Fruit fly (Drosophila melanogaster) whole organism, embryonic: Measurements from ENCODE around the gene CG3277.
A peak's percentile ranks its signal among the peaks of the same experiment; 100 is the strongest.

Experiments used
- Antp ChIP-seq: fragments of 200-800 bp; sonication (Bioruptor generic); optimal IDR thresholded peaks from 3 replicates; lab custom pipeline; 2016; ENCODE audit warnings: missing biosample characterization, missing genetic modification characterization
- Asciz ChIP-seq: fragments of 200-800 bp; sonication (Bioruptor generic); optimal IDR thresholded peaks from 2 replicates; lab custom pipeline; 2017; ENCODE audit warnings: missing biosample characterization, mild to moderate bottlenecking, missing genetic modification characterization, missing genetic modification reagents
- Bgb ChIP-seq: fragments of 200-800 bp; sonication (Bioruptor generic); IDR thresholded peaks from 2 replicates; pipeline ENCODE4 v1.3.6; 2022; ENCODE audit warnings: missing biosample characterization, missing genetic modification characterization; ENCODE audit not compliant: partially characterized antibody
- CG10321 ChIP-seq: fragments of 200-800 bp; sonication (Bioruptor generic); IDR thresholded peaks from 2 replicates; pipeline ENCODE4 v1.3.6; 2022; ENCODE audit warnings: missing biosample characterization, missing genetic modification characterization
- CG10431 ChIP-seq: fragments of 200-800 bp; sonication (Bioruptor generic); optimal IDR thresholded peaks from 3 replicates; lab custom pipeline; 2018; ENCODE audit warnings: missing biosample characterization, mild to moderate bottlenecking, missing genetic modification characterization
- CG12299 ChIP-seq: fragments of 200-800 bp; sonication (Bioruptor generic); optimal IDR thresholded peaks from 2 replicates; lab custom pipeline; 2018; ENCODE audit warnings: missing biosample characterization, mild to moderate bottlenecking, missing genetic modification characterization
- CG13624 ChIP-seq: fragments of 200-800 bp; sonication (Bioruptor generic); optimal IDR thresholded peaks from 2 replicates; lab custom pipeline; 2016; ENCODE audit warnings: missing biosample characterization, missing genetic modification characterization
- CG14965 ChIP-seq: fragments of 200-800 bp; sonication (Bioruptor generic); optimal IDR thresholded peaks from 2 replicates; lab custom pipeline; 2016; ENCODE audit warnings: missing biosample characterization, missing genetic modification characterization, borderline replicate concordance
- CG16863 ChIP-seq: fragments of 200-800 bp; sonication (Bioruptor generic); optimal IDR thresholded peaks from 3 replicates; lab custom pipeline; 2016; ENCODE audit warnings: missing biosample characterization, missing genetic modification characterization
- CG17612 ChIP-seq: fragments of 200-800 bp; sonication (Bioruptor generic); IDR thresholded peaks from 2 replicates; pipeline ENCODE4 v1.3.6; 2022; ENCODE audit warnings: missing biosample characterization, missing genetic modification characterization
- CG1792 ChIP-seq: fragments of 200-800 bp; sonication (Bioruptor generic); optimal IDR thresholded peaks from 2 replicates; lab custom pipeline; 2016; ENCODE audit warnings: missing biosample characterization, missing genetic modification characterization
- CG2712 ChIP-seq: fragments of 200-800 bp; optimal IDR thresholded peaks from 3 replicates; lab custom pipeline; 2019; ENCODE audit warnings: missing biosample characterization, mild to moderate bottlenecking, missing genetic modification characterization, moderate library complexity
- CG32767 ChIP-seq: fragments of 200-800 bp; sonication (Bioruptor generic); IDR thresholded peaks from 2 replicates; pipeline ENCODE4 v1.3.6; 2022; ENCODE audit warnings: missing biosample characterization, missing genetic modification characterization
- CG34224 ChIP-seq: fragments of 200-800 bp; sonication (Bioruptor generic); IDR thresholded peaks from 3 replicates; pipeline ENCODE4 v1.3.6; 2022; ENCODE audit warnings: missing biosample characterization, missing genetic modification characterization; ENCODE audit not compliant: partially characterized antibody
- CG3726 ChIP-seq: fragments of 200-800 bp; sonication (Bioruptor generic); IDR thresholded peaks from 3 replicates; pipeline ENCODE4, ENCODE4 v1.3.6; 2022; ENCODE audit warnings: missing biosample characterization, missing genetic modification characterization
- CG4360 ChIP-seq: fragments of 200-800 bp; sonication (Bioruptor generic); IDR thresholded peaks from 2 replicates; pipeline ENCODE4 v1.3.6; 2022; ENCODE audit warnings: missing biosample characterization, missing genetic modification characterization
- CG4820 ChIP-seq: fragments of 200-800 bp; sonication (Bioruptor generic); optimal IDR thresholded peaks from 3 replicates; lab custom pipeline; 2016; ENCODE audit warnings: missing biosample characterization, missing genetic modification characterization
- CG5245 ChIP-seq: fragments of 200-800 bp; sonication (Bioruptor generic); optimal IDR thresholded peaks from 3 replicates; lab custom pipeline; 2016; ENCODE audit warnings: missing biosample characterization, missing genetic modification characterization
- CG8281 ChIP-seq: fragments of 200-800 bp; sonication (Bioruptor generic); optimal IDR thresholded peaks from 2 replicates; lab custom pipeline; 2018; ENCODE audit warnings: missing biosample characterization, mild to moderate bottlenecking, missing genetic modification characterization, moderate library complexity
- Dip2 ChIP-seq: fragments of 200-800 bp; sonication (Bioruptor generic); IDR thresholded peaks from 2 replicates; pipeline ENCODE4 v1.3.6; 2022; ENCODE audit warnings: missing biosample characterization, missing genetic modification characterization
- Nf-YA ChIP-seq: fragments of 200-800 bp; sonication (Bioruptor generic); IDR thresholded peaks from 2 replicates; pipeline ENCODE4 v1.3.6; 2022; ENCODE audit warnings: missing biosample characterization, missing genetic modification characterization
- Ssrp ChIP-seq: fragments of 200-800 bp; sonication (Bioruptor generic); optimal IDR thresholded peaks from 2 replicates; lab custom pipeline; 2018; ENCODE audit warnings: missing biosample characterization, mild to moderate bottlenecking, missing genetic modification characterization, moderate library complexity
- Usf ChIP-seq: fragments of 200-800 bp; sonication (Bioruptor generic); optimal IDR thresholded peaks from 2 replicates; lab custom pipeline; 2017; ENCODE audit warnings: missing genotype, missing biosample characterization, missing genetic modification characterization
- Xrp1 ChIP-seq: fragments of 200-800 bp; sonication (Bioruptor generic); IDR thresholded peaks from 2 replicates; pipeline ENCODE4 v1.3.6; 2022; ENCODE audit warnings: missing biosample characterization, missing genetic modification characterization
- YL-1 ChIP-seq: fragments of 200-800 bp; sonication (Bioruptor generic); optimal IDR thresholded peaks from 3 replicates; lab custom pipeline; 2017; ENCODE audit warnings: missing biosample characterization, mild to moderate bottlenecking, missing genetic modification characterization
- ac ChIP-seq: fragments of 200-800 bp; sonication (Bioruptor generic); optimal IDR thresholded peaks from 3 replicates; lab custom pipeline; 2017; ENCODE audit warnings: missing biosample characterization, mild to moderate bottlenecking, missing genetic modification characterization
- ato ChIP-seq: fragments of 200-800 bp; sonication (Bioruptor generic); IDR thresholded peaks from 2 replicates; pipeline ENCODE4 v1.3.6; 2022; ENCODE audit warnings: missing biosample characterization, missing genetic modification characterization; ENCODE audit not compliant: partially characterized antibody
- chm ChIP-seq: fragments of 200-800 bp; sonication (Bioruptor generic); IDR thresholded peaks from 2 replicates; pipeline ENCODE4 v1.3.6; 2022; ENCODE audit warnings: missing biosample characterization, missing genetic modification characterization
- chn ChIP-seq: fragments of 200-800 bp; sonication (Bioruptor generic); optimal IDR thresholded peaks from 2 replicates; lab custom pipeline; 2016; ENCODE audit warnings: missing biosample characterization, missing genetic modification characterization
- eve ChIP-seq, 2 experiments: fragments of >200 bp; optimal IDR thresholded peaks; 2 replicates each; lab custom pipeline; 2017; ENCODE audit warnings: missing biosample characterization in 2 of 2, missing genetic modification characterization in 2 of 2
- fu2 ChIP-seq: fragments of 200-800 bp; sonication (Bioruptor generic); optimal IDR thresholded peaks from 2 replicates; lab custom pipeline; 2016; ENCODE audit warnings: missing biosample characterization, missing genetic modification characterization
- gcm2 ChIP-seq: fragments of 200-800 bp; sonication (Bioruptor generic); optimal IDR thresholded peaks from 2 replicates; lab custom pipeline; 2016; ENCODE audit warnings: missing biosample characterization, missing genetic modification characterization
- ham ChIP-seq: fragments of 200-800 bp; sonication (Bioruptor generic); IDR thresholded peaks from 2 replicates; pipeline ENCODE4 v1.3.6; 2022; ENCODE audit warnings: missing biosample characterization, missing genetic modification characterization
- hkb ChIP-seq, 2 experiments: fragments of 200-800 bp in 1 of 2; fragments of >200 bp in 1 of 2; sonication (Bioruptor generic) in 1 of 2; IDR thresholded peaks in 1 of 2; optimal IDR thresholded peaks in 1 of 2; 2 replicates each; pipeline versions ENCODE4 v1.3.6 to Lab custom; 2017 to 2022; ENCODE audit warnings: missing biosample characterization in 1 of 2, missing genetic modification characterization in 1 of 2
- kay ChIP-seq: fragments of 200-800 bp; sonication (Bioruptor generic); optimal IDR thresholded peaks from 2 replicates; lab custom pipeline; 2016; ENCODE audit warnings: missing biosample characterization, missing genetic modification characterization
- nom ChIP-seq: fragments of 200-800 bp; sonication (Bioruptor generic); optimal IDR thresholded peaks from 2 replicates; lab custom pipeline; 2017; ENCODE audit warnings: missing biosample characterization, missing genetic modification characterization, mild to moderate bottlenecking, moderate library complexity, missing genetic modification reagents
- p53 ChIP-seq: fragments of 200-800 bp; sonication (Bioruptor generic); optimal IDR thresholded peaks from 2 replicates; lab custom pipeline; 2016; ENCODE audit warnings: missing biosample characterization, missing genetic modification characterization
- peb ChIP-seq: fragments of 200-800 bp; sonication (Bioruptor generic); IDR thresholded peaks from 2 replicates; pipeline ENCODE4 v1.3.6; 2022; ENCODE audit warnings: missing biosample characterization, missing genetic modification characterization
- pfk ChIP-seq: fragments of 200-800 bp; sonication (Bioruptor generic); optimal IDR thresholded peaks from 2 replicates; lab custom pipeline; 2018; ENCODE audit warnings: missing biosample characterization, mild to moderate bottlenecking, missing genetic modification characterization, moderate library complexity
- phol ChIP-seq: fragments of 200-800 bp; sonication (Bioruptor generic); optimal IDR thresholded peaks from 3 replicates; lab custom pipeline; 2018; ENCODE audit warnings: missing biosample characterization, mild to moderate bottlenecking, missing genetic modification characterization, moderate library complexity
- pum ChIP-seq: fragments of 200-800 bp; sonication (Bioruptor generic); optimal IDR thresholded peaks from 2 replicates; lab custom pipeline; 2016; ENCODE audit warnings: missing biosample characterization, missing genetic modification characterization
- salm ChIP-seq: fragments of 200-800 bp; sonication (Bioruptor generic); optimal IDR thresholded peaks from 2 replicates; lab custom pipeline; 2018; ENCODE audit warnings: missing biosample characterization, mild to moderate bottlenecking, missing genetic modification characterization
- seq ChIP-seq: fragments of 200-800 bp; sonication (Bioruptor generic); IDR thresholded peaks from 2 replicates; pipeline ENCODE4 v1.3.6; 2022; ENCODE audit warnings: missing biosample characterization, missing genetic modification characterization
- sna ChIP-seq: fragments of 200-800 bp; sonication (Bioruptor generic); IDR thresholded peaks from 2 replicates; pipeline ENCODE4 v1.3.6; 2022; ENCODE audit warnings: missing biosample characterization, missing genetic modification characterization; ENCODE audit not compliant: partially characterized antibody
- stwl ChIP-seq: fragments of 200-800 bp; sonication (Bioruptor generic); optimal IDR thresholded peaks from 3 replicates; lab custom pipeline; 2018; ENCODE audit warnings: missing biosample characterization, mild to moderate bottlenecking, missing genetic modification characterization, moderate library complexity
- toy ChIP-seq: fragments of 200-800 bp; sonication (Bioruptor generic); IDR thresholded peaks from 2 replicates; pipeline ENCODE4 v1.3.6; 2022; ENCODE audit warnings: missing biosample characterization, missing genetic modification characterization
- tup ChIP-seq: fragments of 200-800 bp; sonication (Bioruptor generic); optimal IDR thresholded peaks from 2 replicates; lab custom pipeline; 2016; ENCODE audit warnings: missing biosample characterization, mild to moderate bottlenecking, missing genetic modification characterization, moderate library complexity
- unpg ChIP-seq: fragments of 200-800 bp; sonication (Bioruptor generic); optimal IDR thresholded peaks from 3 replicates; lab custom pipeline; 2018; ENCODE audit warnings: missing biosample characterization, mild to moderate bottlenecking, missing genetic modification characterization, moderate library complexity
- wdn ChIP-seq: fragments of 200-800 bp; sonication (Bioruptor generic); IDR thresholded peaks from 2 replicates; pipeline ENCODE4 v1.3.6; 2022; ENCODE audit warnings: missing biosample characterization, missing genetic modification characterization
- wor ChIP-seq: fragments of 200-800 bp; sonication (Bioruptor generic); IDR thresholded peaks from 2 replicates; pipeline ENCODE4 v1.3.6; 2022; ENCODE audit warnings: missing biosample characterization, missing genetic modification characterization

The CG3277 gene

DNA sequence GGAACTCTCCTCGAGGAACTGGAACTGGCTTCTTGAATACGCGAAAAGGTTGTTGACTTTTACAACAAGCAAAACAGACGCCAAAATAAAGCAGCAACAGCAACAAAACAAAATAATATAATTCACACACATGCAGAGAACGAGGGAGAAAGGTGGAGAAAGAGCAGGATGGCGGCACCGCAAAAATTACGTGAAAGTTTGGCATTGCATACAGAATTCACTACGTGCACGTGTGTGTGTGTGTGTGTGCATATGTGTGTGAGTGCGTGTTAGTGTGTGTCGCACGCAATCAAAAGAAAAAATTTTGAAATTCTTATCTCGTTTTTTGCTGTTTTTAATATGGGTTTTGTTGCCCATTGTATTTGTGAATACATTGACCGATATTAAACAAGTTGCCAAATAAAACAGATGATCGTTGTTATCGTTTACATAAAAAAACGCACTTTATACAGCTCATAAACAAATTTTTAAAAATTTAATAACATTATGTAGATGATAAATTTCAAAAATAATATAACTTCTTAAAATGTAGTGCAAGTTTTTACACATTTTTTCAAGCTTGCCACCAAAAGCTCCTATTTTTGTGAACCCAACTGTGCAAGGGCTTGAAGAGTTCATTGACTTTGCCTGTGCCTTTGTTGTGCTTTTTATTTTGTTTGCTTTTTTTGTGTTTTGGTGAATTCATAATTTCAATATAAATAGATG, 37.5 kb downstream of the CG3277 start (continued):
- TF ChIP-seq ham (GFP tag; lab: Robert Waterston, UW) (no peak), ato (GFP tag; lab: Robert Waterston, UW) (no peak), YL-1 (no peak), CG2712 (tag; lab: Kevin White, UChicago) (peak; percentile 30), phol (tag; lab: Kevin White, UChicago) (peak; percentile 20), CG8281 (tag; lab: Kevin White, UChicago) (no peak), wor (GFP tag; lab: Robert Waterston, UW) (no peak), CG1792 (GFP tag; lab: Kevin White, UChicago) (no peak), CG3726 (GFP tag; lab: Robert Waterston, UW) (no peak), CG4820 (GFP tag; lab: Kevin White, UChicago) (no peak), hkb (optimal IDR thresholded peaks at IDR 0.05; lab: Kevin White, UChicago) (no peak), hkb (GFP tag; IDR thresholded peaks at IDR 0.05; lab: Robert Waterston, UW) (peak; percentile 38; the same call in 1 of the 2 replicates), CG10321 (no peak), CG16863 (GFP tag; lab: Kevin White, UChicago) (no peak), CG34224 (no peak), wdn (no peak), CG4360 (no peak), Nf-YA (no peak), Dip2 (GFP tag; lab: Robert Waterston, UW) (no peak), CG32767 (GFP tag; lab: Robert Waterston, UW) (no peak), CG10431 (GFP tag; lab: Kevin White, UChicago) (no peak), stwl (tag; lab: Kevin White, UChicago) (no peak), Bgb (GFP tag; lab: Robert Waterston, UW) (no peak), CG13624 (GFP tag; lab: Kevin White, UChicago) (no peak), toy (GFP tag; lab: Robert Waterston, UW) (no peak), Antp (GFP tag; lab: Kevin White, UChicago) (no peak), chm (GFP tag; lab: Robert Waterston, UW) (no peak), Asciz (GFP tag; lab: Kevin White, UChicago) (no peak), sna (no peak), tup (GFP tag; lab: Kevin White, UChicago) (no peak), Usf (GFP tag; lab: Kevin White, UChicago) (no peak), ac (no peak), chn (GFP tag; lab: Kevin White, UChicago) (no peak), seq (GFP tag; lab: Robert Waterston, UW) (0 out of 2 replicates have a peak, but pooled peaks have one; percentile 20), salm (tag; lab: Kevin White, UChicago) (no peak), eve (GFP tag; optimal IDR thresholded peaks at IDR 0.05; lab: Kevin White, UChicago) (peak in 1 of 2 experiments; percentile 21), kay (GFP tag; lab: Kevin White, UChicago) (no peak), Xrp1 (GFP tag; lab: Robert Waterston, UW) (0 out of 2 replicates have a peak, but pooled peaks have one; percentile 17), unpg (GFP tag; lab: Kevin White, UChicago) (peak; percentile 44), peb (GFP tag; lab: Robert Waterston, UW) (no peak), CG17612 (GFP tag; lab: Robert Waterston, UW) (no peak), fu2 (GFP tag; lab: Kevin White, UChicago) (no peak), CG5245 (no peak), Ssrp (tag; lab: Kevin White, UChicago) (no peak), pfk (GFP tag; lab: Kevin White, UChicago) (no peak), p53 (GFP tag; lab: Kevin White, UChicago) (no peak), pum (no peak), nom (no peak), CG14965 (GFP tag; lab: Kevin White, UChicago) (no peak), CG12299 (tag; lab: Kevin White, UChicago) (no peak), gcm2 (GFP tag; lab: Kevin White, UChicago) (no peak)
